Fruit fly (Drosophila melanogaster) whole organism, embryonic: ENCODE measurements around the gene CG5180.
A peak's percentile ranks its signal among the peaks of the same experiment; 100 is the strongest.

ENCODE experiments used
- B-H1 ChIP-seq: fragments of 200-800 bp; sonication (Bioruptor generic); IDR thresholded peaks from 3 replicates; pipeline ENCODE4 v1.3.6; 2022; ENCODE audit warnings: missing biosample characterization, missing genetic modification characterization
- C15 ChIP-seq: fragments of 200-800 bp; sonication (Bioruptor generic); IDR thresholded peaks from 3 replicates; pipeline ENCODE4 v1.3.6; 2022; ENCODE audit warnings: missing biosample characterization, missing genetic modification characterization
- CG11695 ChIP-seq: fragments of 200-800 bp; sonication (Bioruptor generic); IDR thresholded peaks from 3 replicates; pipeline ENCODE4 v1.3.6; 2022; ENCODE audit warnings: missing biosample characterization, missing genetic modification characterization
- CG13894 ChIP-seq: fragments of 200-800 bp; sonication (Bioruptor generic); optimal IDR thresholded peaks from 3 replicates; lab custom pipeline; 2018; ENCODE audit warnings: missing biosample characterization, mild to moderate bottlenecking, missing genetic modification characterization, moderate library complexity
- CG14667 ChIP-seq: fragments of 200-800 bp; sonication (Bioruptor generic); IDR thresholded peaks from 2 replicates; pipeline ENCODE4 v1.3.6; 2022; ENCODE audit warnings: missing biosample characterization, missing genetic modification characterization
- CG14710 ChIP-seq: fragments of 200-800 bp; sonication (Bioruptor generic); optimal IDR thresholded peaks from 3 replicates; lab custom pipeline; 2019; ENCODE audit warnings: missing biosample characterization, mild to moderate bottlenecking, missing genetic modification characterization, moderate library complexity
- CG15011 ChIP-seq: fragments of 200-800 bp; sonication (Bioruptor generic); optimal IDR thresholded peaks from 3 replicates; lab custom pipeline; 2018; ENCODE audit warnings: missing biosample characterization, mild to moderate bottlenecking, missing genetic modification characterization
- CG15696 ChIP-seq: fragments of 200-800 bp; sonication (Bioruptor generic); optimal IDR thresholded peaks from 2 replicates; lab custom pipeline; 2019; ENCODE audit warnings: missing biosample characterization, mild to moderate bottlenecking, missing genetic modification characterization, moderate library complexity
- CG1602 ChIP-seq: fragments of 200-800 bp; sonication (Bioruptor generic); optimal IDR thresholded peaks from 3 replicates; lab custom pipeline; 2016; ENCODE audit warnings: missing biosample characterization, missing genetic modification characterization
- CG1647 ChIP-seq: fragments of 200-800 bp; sonication (Bioruptor generic); optimal IDR thresholded peaks from 3 replicates; lab custom pipeline; 2016; ENCODE audit warnings: missing biosample characterization, missing genetic modification characterization
- CG17359 ChIP-seq: fragments of 200-800 bp; sonication (Bioruptor generic); optimal IDR thresholded peaks from 3 replicates; lab custom pipeline; 2018; ENCODE audit warnings: missing biosample characterization, mild to moderate bottlenecking, missing genetic modification characterization, moderate library complexity
- CG17361 ChIP-seq: fragments of 200-800 bp; sonication (Bioruptor generic); IDR thresholded peaks from 3 replicates; pipeline ENCODE4 v1.3.6; 2022; ENCODE audit warnings: missing biosample characterization, missing genetic modification characterization
- CG17612 ChIP-seq: fragments of 200-800 bp; sonication (Bioruptor generic); IDR thresholded peaks from 2 replicates; pipeline ENCODE4 v1.3.6; 2022; ENCODE audit warnings: missing biosample characterization, missing genetic modification characterization
- CG31388 ChIP-seq: fragments of 200-800 bp; sonication (Bioruptor generic); optimal IDR thresholded peaks from 2 replicates; lab custom pipeline; 2016; ENCODE audit warnings: missing biosample characterization, missing genetic modification characterization
- CG3163 ChIP-seq: fragments of 200-800 bp; sonication (Bioruptor generic); optimal IDR thresholded peaks from 3 replicates; lab custom pipeline; 2016; ENCODE audit warnings: missing biosample characterization, missing genetic modification characterization
- CG32772 ChIP-seq: fragments of 200-800 bp; sonication (Bioruptor generic); IDR thresholded peaks from 2 replicates; pipeline ENCODE4 v1.3.6; 2022; ENCODE audit warnings: missing biosample characterization, missing genetic modification characterization
- CG4282 ChIP-seq: fragments of 200-800 bp; sonication (Bioruptor generic); optimal IDR thresholded peaks from 2 replicates; lab custom pipeline; 2016; ENCODE audit warnings: missing biosample characterization, missing genetic modification characterization
- CG4820 ChIP-seq: fragments of 200-800 bp; sonication (Bioruptor generic); optimal IDR thresholded peaks from 3 replicates; lab custom pipeline; 2016; ENCODE audit warnings: missing biosample characterization, missing genetic modification characterization
- CG6272 ChIP-seq: fragments of 200-800 bp; sonication (Bioruptor generic); IDR thresholded peaks from 2 replicates; pipeline ENCODE4 v1.3.6; 2022; ENCODE audit warnings: missing biosample characterization, missing genetic modification characterization
- CG6689 ChIP-seq: fragments of 200-800 bp; sonication (Bioruptor generic); IDR thresholded peaks from 2 replicates; pipeline ENCODE4 v1.3.6; 2022; ENCODE audit warnings: missing biosample characterization, missing genetic modification characterization
- CG9215 ChIP-seq: fragments of 200-800 bp; sonication (Bioruptor generic); IDR thresholded peaks from 2 replicates; pipeline ENCODE4 v1.3.6; 2022; ENCODE audit warnings: missing biosample characterization, missing genetic modification characterization
- Ets97D ChIP-seq: fragments of 200-800 bp; sonication (Bioruptor generic); optimal IDR thresholded peaks from 3 replicates; lab custom pipeline; 2016; ENCODE audit warnings: missing biosample characterization, missing genetic modification characterization
- Fer2 ChIP-seq: fragments of 200-800 bp; sonication (Bioruptor generic); optimal IDR thresholded peaks from 2 replicates; lab custom pipeline; 2018; ENCODE audit warnings: missing biosample characterization, mild to moderate bottlenecking, missing genetic modification characterization, moderate library complexity
- HLH54F ChIP-seq: fragments of 200-800 bp; sonication (Bioruptor generic); optimal IDR thresholded peaks from 3 replicates; lab custom pipeline; 2016; ENCODE audit warnings: missing biosample characterization, missing genetic modification characterization
- Jarid2 ChIP-seq: fragments of 200-800 bp; sonication (Bioruptor generic); optimal IDR thresholded peaks from 3 replicates; lab custom pipeline; 2017; ENCODE audit warnings: mild to moderate bottlenecking, missing biosample characterization, missing genetic modification reagents, missing genetic modification characterization
- Lpt ChIP-seq: fragments of >200 bp; optimal IDR thresholded peaks from 2 replicates; lab custom pipeline; 2018; ENCODE audit warnings: missing biosample characterization, missing genetic modification characterization
- MBD-R2 ChIP-seq: fragments of 200-800 bp; sonication (Bioruptor generic); IDR thresholded peaks from 2 replicates; pipeline ENCODE4 v1.3.6; 2022; ENCODE audit warnings: missing biosample characterization, missing genetic modification characterization
- NFAT ChIP-seq: fragments of 200-800 bp; sonication (Bioruptor generic); IDR thresholded peaks from 2 replicates; pipeline ENCODE4 v1.3.6; 2022; ENCODE audit warnings: missing biosample characterization, missing genetic modification characterization
- Oli ChIP-seq: fragments of 200-800 bp; sonication (Bioruptor generic); optimal IDR thresholded peaks from 2 replicates; lab custom pipeline; 2018; ENCODE audit warnings: missing biosample characterization, mild to moderate bottlenecking, missing genetic modification characterization, moderate library complexity
- PHDP ChIP-seq: fragments of 200-800 bp; sonication (Bioruptor generic); optimal IDR thresholded peaks from 3 replicates; lab custom pipeline; 2018; ENCODE audit warnings: missing biosample characterization, mild to moderate bottlenecking, missing genetic modification characterization, moderate library complexity
- Rfx ChIP-seq: fragments of 200-800 bp; sonication (Bioruptor generic); IDR thresholded peaks from 2 replicates; pipeline ENCODE4 v1.3.6; 2022; ENCODE audit warnings: missing biosample characterization, missing genetic modification characterization
- Sox102F ChIP-seq: fragments of 200-800 bp; sonication (Bioruptor generic); optimal IDR thresholded peaks from 2 replicates; lab custom pipeline; 2018; ENCODE audit warnings: missing biosample characterization, mild to moderate bottlenecking, missing genetic modification characterization, moderate library complexity
- Sry-β ChIP-seq: fragments of 200-800 bp; sonication (Bioruptor generic); optimal IDR thresholded peaks from 2 replicates; lab custom pipeline; 2018; ENCODE audit warnings: missing biosample characterization, mild to moderate bottlenecking, missing genetic modification characterization, moderate library complexity
- Taf1 ChIP-seq: fragments of 200-800 bp; sonication (Bioruptor generic); IDR thresholded peaks from 2 replicates; pipeline ENCODE4 v1.3.6; 2022; ENCODE audit warnings: missing biosample characterization, missing genetic modification characterization
- bowl ChIP-seq: fragments of 200-800 bp; sonication (Bioruptor generic); IDR thresholded peaks from 2 replicates; pipeline ENCODE4 v1.3.6; 2022; ENCODE audit warnings: missing biosample characterization, missing genetic modification characterization
- br ChIP-seq: fragments of >200 bp; optimal IDR thresholded peaks from 2 replicates; lab custom pipeline; 2017
- cad ChIP-seq: fragments of >200 bp; optimal IDR thresholded peaks from 2 replicates; lab custom pipeline; 2017; ENCODE audit warnings: missing biosample characterization, missing genetic modification characterization
- crp ChIP-seq, 2 experiments: fragments of 200-800 bp; sonication (Bioruptor generic); optimal IDR thresholded peaks; 2 replicates in 1 of 2; 3 replicates in 1 of 2; lab custom pipeline; 2017; ENCODE audit warnings: missing biosample characterization in 2 of 2, missing genetic modification characterization in 2 of 2, mild to moderate bottlenecking in 1 of 2, moderate library complexity in 1 of 2
- dm ChIP-seq: fragments of 200-800 bp; sonication (Bioruptor generic); optimal IDR thresholded peaks from 3 replicates; lab custom pipeline; 2016; ENCODE audit warnings: missing biosample characterization, missing genetic modification characterization
- esg ChIP-seq: fragments of 200-800 bp; sonication (Bioruptor generic); conservative IDR thresholded peaks from 2 replicates; pipeline ENCODE4 v1.3.6; 2022; ENCODE audit warnings: missing biosample characterization, missing genetic modification characterization
- ham ChIP-seq: fragments of 200-800 bp; sonication (Bioruptor generic); IDR thresholded peaks from 2 replicates; pipeline ENCODE4 v1.3.6; 2022; ENCODE audit warnings: missing biosample characterization, missing genetic modification characterization
- lab ChIP-seq: fragments of 200-800 bp; sonication (Bioruptor generic); optimal IDR thresholded peaks from 3 replicates; lab custom pipeline; 2017; ENCODE audit warnings: missing biosample characterization, missing genetic modification characterization, mild to moderate bottlenecking, moderate library complexity, missing genetic modification reagents
- lmd ChIP-seq: fragments of 200-800 bp; sonication (Bioruptor generic); IDR thresholded peaks from 2 replicates; pipeline ENCODE4 v1.3.6; 2022; ENCODE audit warnings: missing biosample characterization, missing genetic modification characterization
- nerfin-2 ChIP-seq: fragments of 200-800 bp; sonication (Bioruptor generic); IDR thresholded peaks from 2 replicates; pipeline ENCODE4 v1.3.6; 2022; ENCODE audit warnings: missing biosample characterization, missing genetic modification characterization; ENCODE audit not compliant: partially characterized antibody
- phol ChIP-seq: fragments of 200-800 bp; sonication (Bioruptor generic); optimal IDR thresholded peaks from 3 replicates; lab custom pipeline; 2018; ENCODE audit warnings: missing biosample characterization, mild to moderate bottlenecking, missing genetic modification characterization, moderate library complexity
- pnt ChIP-seq: fragments of 200-800 bp; sonication (Bioruptor generic); optimal IDR thresholded peaks from 3 replicates; lab custom pipeline; 2016; ENCODE audit warnings: missing biosample characterization, missing genetic modification characterization
- ro ChIP-seq: fragments of 200-800 bp; sonication (Bioruptor generic); IDR thresholded peaks from 2 replicates; pipeline ENCODE4 v1.3.6; 2022; ENCODE audit warnings: missing biosample characterization, missing genetic modification characterization
- sqz ChIP-seq: fragments of 200-800 bp; sonication (Bioruptor generic); optimal IDR thresholded peaks from 3 replicates; lab custom pipeline; 2018; ENCODE audit warnings: missing biosample characterization, mild to moderate bottlenecking, missing genetic modification characterization
- tll ChIP-seq, 2 experiments: fragments of 200-800 bp in 1 of 2; fragments of >200 bp in 1 of 2; sonication (Bioruptor generic) in 1 of 2; optimal IDR thresholded peaks; 2 replicates each; lab custom pipeline; 2017 to 2019; ENCODE audit warnings: missing biosample characterization in 2 of 2, missing genetic modification characterization in 2 of 2, mild to moderate bottlenecking in 1 of 2, moderate library complexity in 1 of 2

The CG5180 gene

DNA sequence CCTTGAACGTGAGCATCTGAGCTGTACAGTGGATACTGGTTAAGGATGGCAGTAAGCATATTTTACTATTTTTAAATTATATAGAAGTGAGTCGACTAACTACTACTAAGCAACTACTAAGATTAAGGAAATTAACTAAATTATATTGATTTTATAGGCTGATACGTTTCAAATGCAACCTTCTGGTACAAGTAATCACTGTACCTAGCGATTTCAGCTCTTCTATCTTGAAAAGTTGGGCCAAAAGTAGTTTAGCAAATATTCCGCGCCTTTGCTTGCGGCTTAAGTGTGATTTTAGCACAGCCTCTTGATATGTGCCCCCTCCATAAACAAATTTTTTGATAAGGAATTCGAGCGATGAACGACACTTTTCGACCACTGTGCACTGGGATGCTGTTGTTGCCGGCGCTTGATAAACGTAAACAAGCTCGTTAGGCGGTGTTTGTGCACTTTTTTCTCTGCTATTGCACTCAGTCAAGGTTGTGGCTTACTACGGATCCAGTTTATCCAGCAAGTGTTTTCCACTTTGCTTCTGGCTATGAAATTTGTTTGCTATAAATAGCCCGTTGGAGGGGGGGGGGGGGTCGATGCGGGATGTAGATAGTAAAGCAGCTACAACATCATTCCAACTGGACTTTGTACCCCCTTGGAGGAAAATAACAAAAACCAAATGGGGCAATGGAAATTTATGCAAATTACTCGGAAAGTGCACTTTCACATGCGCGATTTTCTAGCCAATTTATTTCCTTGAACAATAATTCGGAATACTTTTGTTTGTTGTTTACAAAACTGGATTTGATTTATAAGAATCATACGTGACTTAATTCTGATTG is 1.2 kb upstream of the CG5180 start (continued):
- peak; percentile 47; the same call in 1 of the 2 replicates for TF ChIP-seq MBD-R2 (GFP tag; lab: Robert Waterston, UW)
- no peak for TF ChIP-seq Fer2 (tag; lab: Kevin White, UChicago)
- peak; percentile 87 for TF ChIP-seq lab
- TF ChIP-seq PHDP (tag; lab: Kevin White, UChicago) = peak; percentile 40
- TF ChIP-seq cad = no peak
- TF ChIP-seq CG17612 = peak; percentile 46; the same call in 1 of the 2 replicates
- TF ChIP-seq B-H1 (GFP tag; lab: Robert Waterston, UW) = 0 out of 3 replicates have a peak, but pooled peaks have one; percentile 35
- TF ChIP-seq tll (GFP tag; optimal IDR thresholded peaks at IDR 0.05; lab: Kevin White, UChicago) = no peak
- no peak for TF ChIP-seq crp (GFP tag; optimal IDR thresholded peaks at IDR 0.05; lab: Kevin White, UChicago)
- TF ChIP-seq CG15696 = peak; percentile 11
- no peak for TF ChIP-seq dm (GFP tag; lab: Kevin White, UChicago)
- peak; percentile 55 for TF ChIP-seq CG1602 (GFP tag; lab: Kevin White, UChicago)
- no peak for TF ChIP-seq CG3163
- TF ChIP-seq NFAT (GFP tag; lab: Robert Waterston, UW) = peak; percentile 73
- TF ChIP-seq ro (GFP tag; lab: Robert Waterston, UW) = peak; percentile 39; the same call in 1 of the 2 replicates
- peak; percentile 73 for TF ChIP-seq CG17361 (GFP tag; lab: Robert Waterston, UW)
- 0 out of 3 replicates have a peak, but pooled peaks have one; percentile 54 for TF ChIP-seq C15 (GFP tag; lab: Robert Waterston, UW)
- no peak for TF ChIP-seq pnt
- peak; percentile 79 for TF ChIP-seq CG11695
- TF ChIP-seq CG1647 (GFP tag; lab: Kevin White, UChicago) = no peak
- no peak for TF ChIP-seq CG13894 (tag; lab: Kevin White, UChicago)
- TF ChIP-seq bowl (GFP tag; lab: Robert Waterston, UW) = peak; percentile 43; the same call in 1 of the 2 replicates
- peak; percentile 78 for TF ChIP-seq Oli (tag; lab: Kevin White, UChicago)
- TF ChIP-seq Taf1 = peak; percentile 79
- peak; percentile 55 for TF ChIP-seq CG15011 (GFP tag; lab: Kevin White, UChicago)
- peak; percentile 36 for TF ChIP-seq HLH54F
- TF ChIP-seq ham (GFP tag; lab: Robert Waterston, UW) = 0 out of 2 replicates have a peak, but pooled peaks have one; percentile 24
- TF ChIP-seq esg (GFP tag; lab: Robert Waterston, UW) = peak; percentile 76
- TF ChIP-seq Lpt (GFP tag; lab: Kevin White, UChicago) = no peak
- TF ChIP-seq CG9215 (GFP tag; lab: Robert Waterston, UW) = peak; percentile 81
- no peak for TF ChIP-seq CG4282
- peak; percentile 84 for TF ChIP-seq lmd
- no peak for TF ChIP-seq Sry-β (GFP tag; lab: Kevin White, UChicago)
- TF ChIP-seq CG6689 (GFP tag; lab: Robert Waterston, UW) = peak; percentile 76
- TF ChIP-seq Ets97D (GFP tag; lab: Kevin White, UChicago) = no peak
- TF ChIP-seq phol (tag; lab: Kevin White, UChicago) = peak; percentile 60
- peak; percentile 69 for TF ChIP-seq CG32772 (GFP tag; lab: Robert Waterston, UW)
- TF ChIP-seq Jarid2 (GFP tag; lab: Kevin White, UChicago) = peak; percentile 8
- peak; percentile 18 for TF ChIP-seq CG14710 (tag; lab: Kevin White, UChicago)
- peak; percentile 93 for TF ChIP-seq Rfx (GFP tag; lab: Robert Waterston, UW)
- TF ChIP-seq CG14667 (GFP tag; lab: Robert Waterston, UW) = peak; percentile 83
- peak; percentile 41 for TF ChIP-seq CG31388 (GFP tag; lab: Kevin White, UChicago)
- TF ChIP-seq nerfin-2 = 0 out of 2 replicates have a peak, but pooled peaks have one; percentile 19
- TF ChIP-seq CG6272 (GFP tag; lab: Robert Waterston, UW) = peak; percentile 80
- peak; percentile 47 for TF ChIP-seq Sox102F (GFP tag; lab: Kevin White, UChicago)
- TF ChIP-seq sqz (GFP tag; lab: Kevin White, UChicago) = peak; percentile 7
- no peak for TF ChIP-seq br (lab: Kevin White, UChicago)
- TF ChIP-seq CG17359 = peak; percentile 64
- peak; percentile 57 for TF ChIP-seq CG4820
